Worm (Caenorhabditis elegans): ENCODE data around the gene F36G3.1.

F36G3.1 gene

DNA sequence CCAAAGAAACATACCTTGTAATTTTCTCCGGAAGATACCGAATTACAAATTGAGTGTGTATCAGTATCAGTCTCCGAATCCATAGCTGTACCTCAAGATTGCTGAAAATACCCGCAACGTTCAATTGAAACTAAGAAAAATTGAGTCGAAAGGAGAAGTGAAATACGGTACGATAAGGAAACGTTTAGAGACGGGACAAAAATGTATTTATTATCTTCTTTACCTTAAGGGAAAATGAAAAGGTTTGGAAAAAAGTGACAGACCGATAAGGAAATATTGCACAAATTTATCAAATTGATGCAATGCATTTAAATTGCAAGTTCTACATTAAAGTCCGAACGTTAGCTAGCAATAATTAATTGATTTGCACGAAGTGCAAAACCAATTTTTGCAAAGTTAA lies at the start of gene F36G3.1:
Gene F36G3.1 (minus strand): TSS at position 101 of the 400 bp plus-strand sequence.
- no peak for TF ChIP-seq W03F9.2 (tag; optimal IDR thresholded peaks at IDR 0.05)
- TF ChIP-seq dao-5 (tag; optimal IDR thresholded peaks at IDR 0.05): no peak

DNA sequence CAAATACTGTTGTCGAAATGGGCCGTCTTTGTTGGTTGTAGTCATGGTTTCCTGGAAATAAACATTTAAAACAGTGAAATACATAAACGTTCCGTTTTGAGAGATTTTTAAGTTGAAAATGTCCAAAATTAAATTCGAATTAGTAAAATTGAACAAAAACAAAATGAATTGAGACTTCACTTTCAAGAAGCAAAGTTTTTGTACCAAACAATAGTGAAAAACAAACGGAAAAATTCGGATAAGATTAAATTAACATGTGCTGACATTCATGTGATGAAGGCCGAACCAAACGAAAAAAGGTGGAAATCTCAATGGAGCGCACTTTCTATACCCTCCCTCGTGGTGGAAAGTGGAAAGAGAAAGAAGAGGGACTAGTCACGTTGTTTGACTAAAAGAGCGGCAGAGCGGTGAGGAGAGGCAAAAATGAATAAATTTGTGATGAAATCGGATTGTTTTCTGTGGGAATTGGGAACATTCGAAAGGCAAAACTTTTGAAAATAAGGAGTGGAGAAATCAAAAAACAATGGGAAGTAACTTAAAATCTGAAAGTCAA lies 49.1 kb upstream of the F36G3.1 start, which contains the start of gene ipla-2:
Gene ipla-2 (minus strand): TSS at position 51 of the 553 bp plus-strand sequence.
- TF ChIP-seq W03F9.2 (tag; optimal IDR thresholded peaks at IDR 0.05): peak; percentile 72
- TF ChIP-seq him-1 (tag; optimal IDR thresholded peaks at IDR 0.05): no peak

DNA sequence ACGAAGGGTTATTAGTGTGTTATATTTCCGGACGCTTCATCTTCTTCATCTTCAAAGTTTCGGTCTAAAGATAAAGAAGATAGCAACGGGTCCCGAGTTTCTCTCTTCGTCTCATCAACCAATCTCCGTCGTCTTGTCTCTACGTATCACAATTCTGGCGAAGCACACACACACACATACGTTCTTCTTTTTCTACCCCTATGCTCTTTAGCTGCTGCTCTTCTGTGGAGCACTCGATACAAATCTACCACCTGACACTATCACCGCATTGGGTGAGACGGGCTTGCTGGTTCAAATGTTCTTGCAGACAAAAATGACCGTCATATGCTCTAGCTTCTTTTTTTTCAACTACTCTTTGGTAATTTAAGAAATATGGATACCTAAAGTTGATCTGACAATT lies 43.4 kb upstream of the F36G3.1 start:
- TF ChIP-seq dao-5 (tag; optimal IDR thresholded peaks at IDR 0.05) (no peak), W03F9.2 (tag; optimal IDR thresholded peaks at IDR 0.05) (no peak), him-1 (tag; optimal IDR thresholded peaks at IDR 0.05) (no peak)

DNA sequence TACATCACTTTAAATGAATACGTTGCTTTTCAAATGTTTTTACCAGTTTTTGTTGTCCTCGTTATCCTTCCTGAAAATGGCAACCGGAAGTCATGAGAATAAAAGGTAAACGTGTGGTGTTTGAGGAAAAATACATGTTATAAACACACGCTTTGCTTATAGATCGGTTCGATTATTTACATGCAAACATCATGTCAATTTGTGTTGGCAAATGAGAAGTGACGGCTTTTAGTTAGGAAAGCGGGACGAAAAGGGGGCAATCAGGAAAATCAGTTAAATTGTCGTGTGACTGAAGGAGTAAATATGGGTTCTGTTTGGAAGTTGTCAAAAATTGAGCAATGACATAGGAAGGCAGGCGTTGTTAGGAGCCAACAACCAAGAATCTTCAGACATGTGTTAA lies 42.2 kb upstream of the F36G3.1 start, which contains the start of gene rrc-1:
Gene rrc-1 (minus strand): TSS at position 74 of the 400 bp plus-strand sequence.
- TF ChIP-seq W03F9.2 (tag; optimal IDR thresholded peaks at IDR 0.05) (no peak), dao-5 (tag; optimal IDR thresholded peaks at IDR 0.05) (no peak), him-1 (tag; optimal IDR thresholded peaks at IDR 0.05) (no peak)

DNA sequence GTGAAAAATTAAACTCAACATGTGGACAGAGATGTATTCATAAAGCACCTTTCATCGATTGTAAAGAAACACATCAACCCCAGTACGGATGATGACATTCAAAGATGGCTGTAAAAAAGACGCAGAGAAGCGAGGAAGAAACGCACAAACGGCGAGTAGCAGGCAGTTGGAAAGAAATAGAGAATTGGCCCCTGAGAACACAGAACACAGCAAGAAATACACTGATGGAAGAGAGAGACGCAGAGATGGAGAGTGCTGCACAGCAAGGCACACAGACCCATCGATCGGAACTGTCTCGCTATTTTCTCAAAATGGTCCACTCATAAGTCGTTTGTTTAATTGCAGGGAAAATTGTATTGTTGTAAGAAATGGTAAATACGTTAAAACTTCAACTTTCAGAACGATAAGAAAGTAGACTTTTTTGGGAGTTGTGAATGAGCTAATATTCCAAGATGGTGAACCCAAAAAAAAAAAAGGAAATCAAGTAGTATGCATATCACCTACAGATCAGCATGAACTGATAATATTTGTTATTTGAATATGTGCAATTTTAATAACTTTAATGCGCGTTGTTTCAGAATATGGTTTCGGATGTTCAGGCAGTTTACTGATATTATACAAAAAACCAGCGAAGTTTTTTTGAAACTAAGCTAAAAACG lies 33.7 kb upstream of the F36G3.1 start:
- TF ChIP-seq W03F9.2 (tag; optimal IDR thresholded peaks at IDR 0.05) (no peak), dao-5 (tag; optimal IDR thresholded peaks at IDR 0.05) (peak; percentile 14)

DNA sequence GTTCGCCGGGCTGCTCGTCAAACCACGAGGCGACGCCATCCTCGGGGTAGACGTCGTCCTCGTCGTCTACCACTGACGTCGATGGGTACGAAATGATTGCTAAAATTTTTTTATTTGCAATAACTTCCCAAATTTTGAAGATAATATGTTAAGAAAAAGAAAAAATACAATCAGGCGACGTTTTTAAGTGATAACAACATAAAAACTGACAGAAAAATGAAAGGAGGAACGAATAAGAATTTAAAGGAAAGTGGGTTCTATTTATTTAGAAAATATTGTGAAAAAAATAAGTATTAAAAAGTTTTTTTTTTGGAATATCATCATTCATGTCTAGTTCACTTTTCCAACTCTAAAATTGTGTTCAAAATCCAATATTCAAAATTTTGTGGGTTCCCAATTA lies 33.2 kb upstream of the F36G3.1 start, which contains the start of gene dpy-22:
Gene dpy-22 (minus strand): TSS at position 101 of the 400 bp plus-strand sequence.
- TF ChIP-seq dao-5 (tag; optimal IDR thresholded peaks at IDR 0.05): no peak

DNA sequence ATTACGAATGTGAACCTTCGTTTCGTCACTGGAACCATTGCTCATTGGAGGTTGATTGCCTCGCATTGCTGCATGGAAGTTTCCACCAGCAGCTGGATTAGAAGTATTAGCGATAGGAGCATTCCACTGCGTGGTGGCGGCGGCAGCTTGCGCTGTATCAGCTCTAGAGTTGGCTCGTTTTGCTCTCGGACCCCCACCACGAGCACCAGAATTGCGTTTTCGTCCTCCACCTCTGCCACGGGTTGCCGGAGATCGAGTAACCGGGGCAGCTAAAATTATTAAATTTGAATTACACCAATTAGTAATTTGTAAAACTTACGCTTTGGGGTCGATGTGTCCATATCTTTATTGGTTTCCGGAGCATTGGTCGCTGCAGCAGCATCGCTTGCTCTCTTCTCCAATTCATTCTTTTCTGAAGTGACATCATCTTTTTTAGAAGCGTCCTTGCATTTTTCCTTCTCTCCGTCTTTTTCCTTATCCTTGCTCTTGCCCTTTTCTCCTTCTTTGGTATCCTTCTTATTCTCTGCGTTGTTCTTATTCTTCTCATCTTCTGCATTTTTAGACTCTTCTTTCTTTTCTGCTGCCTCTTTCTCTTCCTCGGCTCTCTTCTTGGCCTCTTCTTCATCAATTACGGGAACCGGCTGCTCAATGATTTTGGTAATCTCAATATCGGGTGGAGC lies 25.3 kb upstream of the F36G3.1 start:
- TF ChIP-seq him-1 (tag; optimal IDR thresholded peaks at IDR 0.05) (no peak), W03F9.2 (tag; optimal IDR thresholded peaks at IDR 0.05) (no peak), dao-5 (tag; optimal IDR thresholded peaks at IDR 0.05) (no peak)

DNA sequence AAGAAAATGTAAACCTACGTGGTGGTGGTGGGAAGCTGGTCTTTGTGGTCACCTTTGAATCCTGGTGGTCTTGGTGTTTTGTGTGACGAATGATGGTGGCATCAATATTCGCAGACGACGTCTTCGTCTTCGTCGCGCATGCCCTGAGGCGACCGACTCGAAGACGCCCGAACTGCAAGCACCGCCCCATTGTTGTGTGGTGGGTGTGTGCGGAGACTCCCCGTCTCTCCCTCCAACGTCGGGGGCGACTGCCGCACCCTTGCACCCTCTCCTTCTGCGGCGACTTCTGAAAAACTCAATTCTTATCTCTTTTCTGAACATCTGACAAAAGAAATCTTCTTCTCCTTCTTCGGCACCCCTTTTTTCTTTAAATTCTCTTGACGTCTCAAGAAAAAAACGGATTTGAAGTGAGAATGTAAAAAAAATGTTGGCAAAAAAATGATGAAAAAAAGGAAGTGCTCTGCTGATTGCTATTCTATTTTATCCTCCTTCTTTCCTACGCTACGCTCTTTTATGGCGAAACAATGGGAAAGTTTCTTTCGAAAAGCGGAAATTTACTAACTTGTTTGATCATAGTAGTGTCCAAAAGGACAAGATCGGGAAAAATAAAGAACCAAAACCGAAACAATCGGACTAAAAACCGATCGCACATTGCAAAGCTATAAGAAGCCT lies 18.5 kb upstream of the F36G3.1 start, which contains the start of gene lgc-47:
Gene lgc-47 (minus strand): TSS at position 286 of the 672 bp plus-strand sequence.
- TF ChIP-seq W03F9.2 (tag; optimal IDR thresholded peaks at IDR 0.05) (no peak), dao-5 (tag; optimal IDR thresholded peaks at IDR 0.05) (no peak), him-1 (tag; optimal IDR thresholded peaks at IDR 0.05) (no peak)

DNA sequence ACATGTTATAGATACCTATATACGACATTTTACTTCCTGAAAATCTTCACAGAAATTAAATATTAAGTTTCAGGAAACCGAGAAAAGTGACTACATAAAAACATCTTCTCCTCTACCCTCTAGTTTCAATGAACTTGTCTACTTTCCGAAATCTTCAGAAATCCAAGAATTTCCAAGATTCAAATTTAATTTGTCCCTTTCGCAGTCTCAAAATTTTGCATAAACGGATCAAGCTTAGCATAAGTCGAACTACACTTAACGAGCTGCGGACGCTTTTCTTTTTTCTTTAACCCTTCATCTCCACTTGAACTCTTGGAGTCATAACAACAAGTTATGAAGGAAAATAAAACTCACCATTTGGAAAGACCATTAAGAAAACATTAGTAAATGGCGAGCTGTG lies 16.4 kb upstream of the F36G3.1 start:
- no peak for TF ChIP-seq W03F9.2 (tag; optimal IDR thresholded peaks at IDR 0.05)
- TF ChIP-seq him-1 (tag; optimal IDR thresholded peaks at IDR 0.05): no peak
- no peak for TF ChIP-seq dao-5 (tag; optimal IDR thresholded peaks at IDR 0.05)

DNA sequence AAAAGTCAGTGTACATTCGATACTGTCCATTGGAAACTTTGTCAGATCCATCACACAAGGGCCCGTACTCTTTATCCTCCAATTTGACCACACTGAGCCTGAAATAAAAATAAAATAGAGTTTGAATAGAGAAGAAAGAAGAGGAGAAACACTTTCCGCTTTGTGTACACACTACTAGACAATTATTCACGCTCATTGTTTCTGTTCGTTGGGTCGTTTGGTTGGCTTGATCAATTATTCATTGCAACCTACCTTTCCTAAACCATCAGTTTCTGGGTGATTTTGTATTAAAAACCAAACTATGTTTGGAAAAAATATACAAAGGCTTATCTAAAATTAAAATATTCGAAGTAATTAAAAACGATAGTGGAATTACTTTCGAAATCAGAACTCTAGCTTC lies 15.7 kb upstream of the F36G3.1 start:
- TF ChIP-seq dao-5 (tag; optimal IDR thresholded peaks at IDR 0.05) (no peak), W03F9.2 (tag; optimal IDR thresholded peaks at IDR 0.05) (no peak), him-1 (tag; optimal IDR thresholded peaks at IDR 0.05) (no peak)

DNA sequence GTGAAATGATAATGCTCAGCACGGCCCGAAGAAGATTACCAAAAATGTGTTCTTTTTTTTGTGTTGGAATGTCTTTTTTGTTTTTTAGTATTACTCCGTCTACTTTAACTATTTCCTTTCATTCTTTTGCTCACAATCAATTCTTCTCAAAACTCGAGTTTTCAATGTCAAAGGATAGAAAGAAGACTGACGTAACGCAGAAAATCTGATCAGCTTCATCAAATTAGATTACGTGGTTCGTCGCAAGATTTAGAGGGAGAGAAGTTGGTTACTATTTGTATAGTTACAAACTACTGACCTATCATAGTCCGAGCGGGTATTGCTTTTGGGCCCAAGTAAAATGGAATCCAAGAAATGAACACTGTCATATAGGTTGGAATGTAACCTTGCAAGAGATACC lies 14.6 kb upstream of the F36G3.1 start:
- TF ChIP-seq him-1 (tag; optimal IDR thresholded peaks at IDR 0.05): no peak
- no peak for TF ChIP-seq dao-5 (tag; optimal IDR thresholded peaks at IDR 0.05)
- no peak for TF ChIP-seq W03F9.2 (tag; optimal IDR thresholded peaks at IDR 0.05)

DNA sequence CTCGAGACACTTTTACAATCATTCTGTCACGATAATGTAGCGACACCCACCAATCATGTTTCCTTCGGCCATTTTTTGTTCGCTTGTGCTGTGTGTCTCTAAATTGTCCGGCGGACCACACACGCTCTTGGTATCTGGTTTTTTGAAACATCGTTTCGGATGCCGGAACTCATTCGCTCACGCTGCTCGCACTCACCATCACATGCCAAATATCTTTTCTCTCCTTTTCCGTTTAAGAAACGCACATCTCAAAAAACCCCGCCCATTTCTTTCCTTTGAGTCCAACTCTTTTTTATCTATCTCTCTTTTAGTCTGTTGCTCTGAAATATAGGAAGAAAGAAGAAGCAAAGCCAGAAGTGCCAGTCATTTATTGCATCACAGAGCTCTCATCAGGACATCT lies 9.5 kb upstream of the F36G3.1 start, which contains the start of gene F36G3.3:
Gene F36G3.3 (plus strand): TSS at position 306 of the 400 bp plus-strand sequence.
- TF ChIP-seq him-1 (tag; optimal IDR thresholded peaks at IDR 0.05): no peak
- no peak for TF ChIP-seq W03F9.2 (tag; optimal IDR thresholded peaks at IDR 0.05)
- no peak for TF ChIP-seq dao-5 (tag; optimal IDR thresholded peaks at IDR 0.05)

DNA sequence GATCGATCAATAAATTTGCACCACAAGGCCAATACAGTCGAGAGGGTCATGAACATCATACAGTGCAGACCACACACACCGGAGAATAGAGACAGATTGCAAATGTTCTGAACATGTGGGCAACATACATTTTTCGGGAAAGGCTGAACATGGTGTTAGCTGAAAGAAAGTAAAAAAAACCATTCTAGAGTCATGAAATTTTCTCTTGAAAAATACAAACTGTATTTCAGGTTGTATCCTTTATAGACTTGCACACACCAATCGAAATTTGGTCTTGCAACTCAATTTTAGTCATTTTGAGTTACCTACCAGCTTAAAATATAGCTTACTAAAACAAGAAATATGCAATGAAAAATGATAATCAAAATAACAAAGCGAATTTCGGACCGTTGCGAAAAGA lies 7.1 kb upstream of the F36G3.1 start:
- TF ChIP-seq him-1 (tag; optimal IDR thresholded peaks at IDR 0.05) (no peak), W03F9.2 (tag; optimal IDR thresholded peaks at IDR 0.05) (no peak), dao-5 (tag; optimal IDR thresholded peaks at IDR 0.05) (no peak)

DNA sequence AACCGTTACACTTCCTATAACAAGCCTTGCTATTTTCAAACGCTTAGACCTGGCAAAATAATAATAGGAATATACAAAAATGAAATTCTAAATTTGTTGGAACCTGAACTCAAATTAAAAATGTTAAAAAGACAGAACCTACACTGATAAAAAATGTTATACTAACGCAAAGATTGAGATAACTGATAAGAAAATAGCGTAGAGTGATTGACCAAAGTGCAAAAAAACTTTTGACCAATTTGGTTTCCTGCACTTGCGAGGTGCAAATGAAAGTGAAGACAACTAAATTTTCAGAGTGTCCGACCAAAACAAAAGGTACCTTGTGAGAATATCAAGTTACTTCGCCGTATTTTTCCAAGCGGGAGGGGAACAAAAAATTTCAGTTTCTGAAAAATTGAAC lies 6.6 kb upstream of the F36G3.1 start:
- TF ChIP-seq W03F9.2 (tag; optimal IDR thresholded peaks at IDR 0.05) (no peak), dao-5 (tag; optimal IDR thresholded peaks at IDR 0.05) (no peak), him-1 (tag; optimal IDR thresholded peaks at IDR 0.05) (no peak)

Measured in whole organism, L4/young adult.